Worm (Caenorhabditis elegans) whole organism, mixed stage, embryonic: ENCODE measurements around the gene lec-11.
A peak's percentile ranks its signal among the peaks of the same experiment; 100 is the strongest.

ENCODE experiments used
- bed-3 ChIP-seq: fragments of 200-800 bp; sonication (Bioruptor generic); optimal IDR thresholded peaks from 3 replicates; lab custom pipeline; 2018; ENCODE audit warnings: mild to moderate bottlenecking, missing genetic modification characterization, moderate library complexity, missing compliant biosample characterization
- blmp-1 ChIP-seq: fragments of 150-350 bp; optimal IDR thresholded peaks from 2 replicates; lab custom pipeline; 2014; ENCODE audit warnings: missing biosample characterization, missing genetic modification characterization
- ceh-39 ChIP-seq: fragments of 150-350 bp; optimal IDR thresholded peaks from 2 replicates; lab custom pipeline; 2014; ENCODE audit warnings: missing biosample characterization, missing genetic modification characterization
- ceh-83 ChIP-seq: fragments of 200-800 bp; sonication (Bioruptor generic); optimal IDR thresholded peaks from 2 replicates; lab custom pipeline; 2018; ENCODE audit warnings: mild to moderate bottlenecking, missing genetic modification characterization, missing compliant biosample characterization
- ces-1 ChIP-seq: fragments of 150-350 bp; optimal IDR thresholded peaks from 2 replicates; lab custom pipeline; 2014; ENCODE audit warnings: missing biosample characterization, missing genetic modification reagents, missing genetic modification characterization
- cnd-1 ChIP-seq: fragments of 200-800 bp; sonication (Bioruptor generic); optimal IDR thresholded peaks from 2 replicates; lab custom pipeline; 2018; ENCODE audit warnings: mild to moderate bottlenecking, missing genetic modification characterization, missing compliant biosample characterization
- elt-1 ChIP-seq: sonication (generic microtip); optimal IDR thresholded peaks from 2 replicates; lab custom pipeline; 2017; ENCODE audit warnings: missing genetic modification characterization, mild to moderate bottlenecking, missing compliant biosample characterization, antibody characterized with exemption, moderate library complexity, borderline replicate concordance; ENCODE audit not compliant: insufficient read depth
- elt-3 ChIP-seq: fragments of 150-350 bp; optimal IDR thresholded peaks from 2 replicates; lab custom pipeline; 2014; ENCODE audit warnings: missing biosample characterization, missing genetic modification characterization
- flh-1 ChIP-seq: fragments of 200-800 bp; sonication (Bioruptor generic); optimal IDR thresholded peaks from 2 replicates; lab custom pipeline; 2018; ENCODE audit warnings: mild to moderate bottlenecking, missing genetic modification characterization, moderate library complexity, missing compliant biosample characterization
- ham-2 ChIP-seq: fragments of 200-800 bp; sonication (Bioruptor generic); optimal IDR thresholded peaks from 2 replicates; lab custom pipeline; 2018; ENCODE audit warnings: mild to moderate bottlenecking, missing genetic modification characterization, missing compliant biosample characterization
- hlh-1 ChIP-seq: fragments of 150-350 bp; optimal IDR thresholded peaks from 2 replicates; lab custom pipeline; 2014; ENCODE audit warnings: missing biosample characterization, missing genetic modification reagents, missing genetic modification characterization
- lin-32 ChIP-seq: fragments of 200-800 bp; sonication (Bioruptor generic); optimal IDR thresholded peaks from 2 replicates; lab custom pipeline; 2018; ENCODE audit warnings: mild to moderate bottlenecking, missing genetic modification characterization, missing compliant biosample characterization
- mep-1 ChIP-seq: fragments of 150-350 bp; optimal IDR thresholded peaks from 2 replicates; lab custom pipeline; 2017; ENCODE audit warnings: missing biosample characterization, missing genetic modification reagents, missing genetic modification characterization, inconsistent platforms
- mls-2 ChIP-seq: sonication (generic microtip); optimal IDR thresholded peaks from 2 replicates; lab custom pipeline; 2016; ENCODE audit warnings: mild to moderate bottlenecking, missing genetic modification characterization, moderate library complexity, missing compliant biosample characterization
- nhr-12 ChIP-seq: fragments of 150-350 bp; optimal IDR thresholded peaks from 2 replicates; lab custom pipeline; 2014; ENCODE audit warnings: missing biosample characterization, missing genetic modification characterization
- nhr-237 ChIP-seq: fragments of 150-350 bp; optimal IDR thresholded peaks from 2 replicates; lab custom pipeline; 2014; ENCODE audit warnings: missing biosample characterization, missing genetic modification characterization
- nhr-76 ChIP-seq: sonication (generic microtip); optimal IDR thresholded peaks from 2 replicates; lab custom pipeline; 2017; ENCODE audit warnings: missing biosample characterization, missing genetic modification characterization
- pha-4 ChIP-seq: fragments of 150-350 bp; optimal IDR thresholded peaks from 2 replicates; lab custom pipeline; 2018; ENCODE audit warnings: missing biosample characterization, missing genetic modification reagents, missing genetic modification characterization
- snpc-4 ChIP-seq: fragments of 150-350 bp; optimal IDR thresholded peaks from 2 replicates; lab custom pipeline; 2014; ENCODE audit warnings: missing biosample characterization, missing genetic modification characterization
- sptf-1 ChIP-seq: sonication (generic microtip); optimal IDR thresholded peaks from 2 replicates; lab custom pipeline; 2017; ENCODE audit warnings: mild to moderate bottlenecking, missing genetic modification characterization, moderate library complexity, missing compliant biosample characterization
- tbx-8 ChIP-seq: fragments of 200-800 bp; sonication (Bioruptor generic); optimal IDR thresholded peaks from 2 replicates; lab custom pipeline; 2018; ENCODE audit warnings: mild to moderate bottlenecking, missing genetic modification characterization, moderate library complexity, missing compliant biosample characterization
- unc-120 ChIP-seq: sonication (generic microtip); optimal IDR thresholded peaks from 2 replicates; lab custom pipeline; 2017; ENCODE audit warnings: missing genetic modification characterization, missing compliant biosample characterization; ENCODE audit not compliant: poor library complexity, severe bottlenecking
- zip-8 ChIP-seq: fragments of 150-350 bp; optimal IDR thresholded peaks from 2 replicates; lab custom pipeline; 2014; ENCODE audit warnings: missing biosample characterization, missing genetic modification characterization
- ztf-11 ChIP-seq: fragments of 150-350 bp; optimal IDR thresholded peaks from 2 replicates; lab custom pipeline; 2014; ENCODE audit warnings: missing biosample characterization, missing genetic modification characterization

The lec-11 gene

DNA sequence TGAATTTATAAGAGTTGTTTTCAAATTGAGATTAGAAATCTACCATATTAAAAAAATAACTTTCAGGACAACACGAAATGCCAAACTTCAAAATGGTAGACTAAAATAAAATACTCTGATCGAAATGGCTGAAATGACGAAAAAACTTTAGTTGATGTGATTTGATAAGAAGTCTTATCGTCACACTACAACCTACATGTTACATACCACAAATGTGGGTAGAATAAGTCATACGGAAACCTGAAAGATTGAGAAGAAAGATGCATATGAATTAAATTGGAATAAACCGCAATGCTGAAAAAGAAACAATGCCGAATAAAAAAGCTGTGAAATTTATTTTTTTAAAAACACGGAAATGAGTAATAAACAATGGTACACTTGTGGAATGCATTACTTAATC is 17.1 kb upstream of the lec-11 start:
- TF ChIP-seq mls-2 (tag; lab: Kevin White, UChicago), result no peak
- TF ChIP-seq ces-1 (GFP tag; lab: Kevin White, UChicago), result no peak
- no peak for TF ChIP-seq lin-32
- TF ChIP-seq nhr-76 (tag; lab: Kevin White, UChicago), result no peak
- no peak for TF ChIP-seq cnd-1
- no peak for TF ChIP-seq sptf-1 (tag; lab: Kevin White, UChicago)
- no peak for TF ChIP-seq bed-3 (GFP tag; lab: Kevin White, UChicago)
- TF ChIP-seq snpc-4 (tag; lab: Kevin White, UChicago), result no peak

DNA sequence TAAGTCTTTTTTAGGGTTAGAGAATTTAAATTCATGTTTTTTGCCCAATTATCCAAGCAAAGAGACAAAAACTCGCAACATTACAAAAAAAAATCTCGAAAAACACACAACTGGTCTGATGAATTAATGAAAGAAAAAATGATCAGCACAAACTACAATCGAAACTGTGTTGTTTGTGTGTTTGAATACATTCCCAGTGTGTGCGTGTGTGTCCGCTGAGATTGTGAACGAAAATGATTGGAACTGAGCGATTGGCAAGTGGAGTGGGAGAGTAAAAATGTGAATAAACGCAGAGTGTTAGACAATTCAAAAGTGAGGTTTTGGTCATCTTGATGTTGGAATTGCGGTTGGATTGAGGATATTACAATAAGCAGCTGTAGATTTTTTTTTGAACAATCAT is 16.6 kb upstream of the lec-11 start:
- TF ChIP-seq tbx-8 (GFP tag; lab: Kevin White, UChicago) (no peak), ceh-83 (GFP tag; lab: Kevin White, UChicago) (no peak), ham-2 (GFP tag; lab: Kevin White, UChicago) (no peak), blmp-1 (tag; lab: Kevin White, UChicago) (no peak), bed-3 (GFP tag; lab: Kevin White, UChicago) (no peak), elt-3 (no peak), lin-32 (no peak), elt-1 (tag; lab: Kevin White, UChicago) (no peak), sptf-1 (tag; lab: Kevin White, UChicago) (no peak), nhr-76 (tag; lab: Kevin White, UChicago) (no peak), flh-1 (no peak), nhr-237 (tag; lab: Kevin White, UChicago) (no peak), nhr-12 (tag; lab: Kevin White, UChicago) (no peak), ztf-11 (tag; lab: Kevin White, UChicago) (no peak), snpc-4 (tag; lab: Kevin White, UChicago) (no peak), pha-4 (tag; lab: Kevin White, UChicago) (no peak), mep-1 (tag; lab: Kevin White, UChicago) (no peak), cnd-1 (no peak)
- TF ChIP-seq, all 35 proteins: peak for 0

DNA sequence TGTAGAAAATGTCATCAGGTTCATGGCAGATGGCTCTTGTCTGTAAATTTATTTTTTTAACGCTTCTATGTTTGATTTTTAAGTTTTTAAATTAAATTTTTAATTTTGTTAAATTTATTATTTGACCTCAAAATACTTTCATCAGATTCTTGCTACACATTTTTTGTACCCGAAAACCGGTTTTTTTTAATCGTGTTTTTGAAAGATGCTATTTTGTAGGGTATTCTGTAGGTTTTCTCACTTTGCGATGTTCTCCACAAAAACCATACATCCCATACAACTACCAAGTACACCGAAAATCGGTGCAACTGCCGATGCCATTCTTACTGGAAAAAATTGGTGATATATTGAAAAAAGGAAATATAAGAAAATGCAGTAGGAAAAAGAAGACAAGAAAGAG is 15.9 kb upstream of the lec-11 start, which contains the start of gene nstp-2:
TSS of gene nstp-2 (minus strand) at position 326 of the 400 bp plus-strand sequence.
- TF ChIP-seq mls-2 (tag; lab: Kevin White, UChicago) (no peak), cnd-1 (no peak)
- TF ChIP-seq, all 35 proteins: peak for 0

DNA sequence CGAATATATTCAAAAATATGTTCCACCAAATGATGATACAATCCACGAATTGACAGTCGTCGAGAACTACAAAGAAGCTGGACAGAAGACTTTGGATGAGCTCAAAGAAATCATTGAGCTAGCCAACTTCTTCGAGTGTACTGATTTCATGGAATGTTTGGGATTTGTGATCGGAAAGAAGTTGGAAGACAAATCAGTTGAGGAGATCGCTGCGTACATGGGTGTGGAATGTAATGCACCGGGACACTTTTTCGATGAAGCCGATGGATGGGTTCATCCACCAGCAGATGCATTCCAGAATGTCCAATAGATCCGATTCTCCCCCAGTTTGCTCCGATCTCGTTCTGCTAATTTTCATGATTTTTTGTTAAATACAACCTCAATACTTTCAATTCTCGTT is 13.6 kb upstream of the lec-11 start:
- TF ChIP-seq nhr-12 (tag; lab: Kevin White, UChicago) (no peak), unc-120 (no peak), ztf-11 (tag; lab: Kevin White, UChicago) (no peak)

DNA sequence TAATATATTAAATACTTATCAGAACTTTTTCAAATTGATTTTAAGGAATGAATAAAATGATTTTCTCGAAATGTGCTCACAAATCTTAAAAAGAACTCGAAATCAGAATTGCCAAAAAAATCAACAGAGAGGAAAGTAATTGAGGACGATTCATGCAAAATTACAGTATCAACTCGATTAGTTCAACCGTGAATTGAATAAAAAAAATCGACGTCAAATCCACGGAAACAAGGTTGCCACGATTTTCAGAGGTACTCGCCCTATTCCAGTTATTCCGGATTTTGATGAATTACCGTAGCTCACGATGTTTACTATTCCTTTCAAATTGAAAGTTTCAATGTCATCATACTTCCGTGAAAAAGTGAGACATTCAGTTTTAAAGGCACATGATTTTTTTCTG is 12.4 kb upstream of the lec-11 start, which contains the start of gene F15B10.3:
TSS of gene F15B10.3 (plus strand) at position 301 of the 400 bp plus-strand sequence.
- TF ChIP-seq ceh-39 (tag; lab: Kevin White, UChicago), result no peak
- no peak for TF ChIP-seq nhr-76 (tag; lab: Kevin White, UChicago)
- no peak for TF ChIP-seq ztf-11 (tag; lab: Kevin White, UChicago)
- no peak for TF ChIP-seq zip-8 (tag; lab: Kevin White, UChicago)

DNA sequence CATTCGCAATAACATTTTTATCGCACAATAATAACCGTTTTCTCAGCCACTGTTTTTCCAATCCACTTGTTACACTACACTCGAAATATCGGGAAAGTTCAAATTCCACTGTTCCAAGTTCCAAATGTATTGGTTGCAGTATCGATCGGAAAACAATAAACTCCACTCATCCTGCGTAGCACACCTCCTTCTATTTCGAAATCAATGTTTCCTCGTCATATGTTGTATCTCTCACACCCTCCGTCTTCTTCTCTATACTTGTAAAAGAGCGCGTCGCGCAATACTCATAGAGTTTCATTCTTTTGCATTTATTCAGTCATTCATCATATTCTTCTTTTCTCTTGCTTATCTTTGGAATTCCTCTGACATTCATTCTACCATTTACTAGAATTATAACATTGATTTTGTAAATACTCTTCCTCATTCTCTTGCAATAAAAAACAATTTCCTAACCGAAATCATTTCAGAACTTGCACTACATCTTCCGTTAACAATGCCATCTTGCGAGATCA is 11.3 kb upstream of the lec-11 start, which contains the start of gene sup-36:
TSS of gene sup-36 (plus strand) at position 462 of the 512 bp plus-strand sequence.
- TF ChIP-seq ham-2 (GFP tag; lab: Kevin White, UChicago) (no peak), ceh-39 (tag; lab: Kevin White, UChicago) (peak; percentile 63), hlh-1 (tag; lab: Kevin White, UChicago) (peak; percentile 52)
- TF ChIP-seq, all 35 proteins: peak for 2

DNA sequence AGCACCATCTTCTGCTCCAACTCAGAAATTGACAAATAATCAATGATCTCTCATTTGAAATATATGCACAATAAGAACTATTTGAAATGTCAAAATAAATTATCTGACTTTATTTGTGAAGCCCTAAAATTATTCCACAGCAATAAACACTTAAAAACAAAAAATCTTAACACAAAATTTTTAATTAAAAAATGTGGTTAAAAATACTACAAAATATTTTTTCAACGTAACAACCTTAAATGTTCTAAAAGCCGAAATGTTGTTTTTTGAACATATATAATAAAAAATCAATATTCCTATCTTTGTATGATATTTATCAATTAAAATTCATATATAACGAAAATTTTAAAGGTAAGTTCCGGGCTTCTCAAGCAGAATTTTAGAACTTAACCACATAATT is 9.5 kb upstream of the lec-11 start, which contains the start of gene F38A5.8:
TSS of gene F38A5.8 (plus strand) at position 301 of the 400 bp plus-strand sequence.
- TF ChIP-seq unc-120 (no peak), nhr-76 (tag; lab: Kevin White, UChicago) (no peak), sptf-1 (tag; lab: Kevin White, UChicago) (no peak), ces-1 (GFP tag; lab: Kevin White, UChicago) (no peak)
